Worm (Caenorhabditis elegans) whole organism, mixed stage, embryonic: ENCODE data around the gene C39E9.12.

Source experiments
- ceh-83 ChIP-seq: fragments of 200-800 bp; sonication (Bioruptor generic); optimal IDR thresholded peaks from 2 replicates; lab custom pipeline; 2018; ENCODE audit warnings: mild to moderate bottlenecking, missing genetic modification characterization, missing compliant biosample characterization
- ces-1 ChIP-seq: fragments of 150-350 bp; optimal IDR thresholded peaks from 2 replicates; lab custom pipeline; 2014; ENCODE audit warnings: missing biosample characterization, missing genetic modification reagents, missing genetic modification characterization
- cnd-1 ChIP-seq: fragments of 200-800 bp; sonication (Bioruptor generic); optimal IDR thresholded peaks from 2 replicates; lab custom pipeline; 2018; ENCODE audit warnings: mild to moderate bottlenecking, missing genetic modification characterization, missing compliant biosample characterization
- drap-1 ChIP-seq: fragments of 200-800 bp; sonication (Bioruptor generic); optimal IDR thresholded peaks from 3 replicates; lab custom pipeline; 2018; ENCODE audit warnings: mild to moderate bottlenecking, missing genetic modification characterization, missing compliant biosample characterization
- flh-1 ChIP-seq: fragments of 200-800 bp; sonication (Bioruptor generic); optimal IDR thresholded peaks from 2 replicates; lab custom pipeline; 2018; ENCODE audit warnings: mild to moderate bottlenecking, missing genetic modification characterization, moderate library complexity, missing compliant biosample characterization
- hlh-1 ChIP-seq: fragments of 150-350 bp; optimal IDR thresholded peaks from 2 replicates; lab custom pipeline; 2014; ENCODE audit warnings: missing biosample characterization, missing genetic modification reagents, missing genetic modification characterization
- lsy-2 ChIP-seq: fragments of 150-350 bp; optimal IDR thresholded peaks from 2 replicates; lab custom pipeline; 2014; ENCODE audit warnings: missing biosample characterization, missing genetic modification characterization
- mls-2 ChIP-seq: sonication (generic microtip); optimal IDR thresholded peaks from 2 replicates; lab custom pipeline; 2016; ENCODE audit warnings: mild to moderate bottlenecking, missing genetic modification characterization, moderate library complexity, missing compliant biosample characterization
- nhr-28 ChIP-seq: fragments of 150-350 bp; optimal IDR thresholded peaks from 2 replicates; lab custom pipeline; 2014; ENCODE audit warnings: missing biosample characterization, missing genetic modification characterization
- nhr-76 ChIP-seq: sonication (generic microtip); optimal IDR thresholded peaks from 2 replicates; lab custom pipeline; 2017; ENCODE audit warnings: missing biosample characterization, missing genetic modification characterization
- pha-4 ChIP-seq: fragments of 150-350 bp; optimal IDR thresholded peaks from 2 replicates; lab custom pipeline; 2018; ENCODE audit warnings: missing biosample characterization, missing genetic modification reagents, missing genetic modification characterization
- unc-120 ChIP-seq: sonication (generic microtip); optimal IDR thresholded peaks from 2 replicates; lab custom pipeline; 2017; ENCODE audit warnings: missing genetic modification characterization, missing compliant biosample characterization; ENCODE audit not compliant: poor library complexity, severe bottlenecking

C39E9.12 gene

ce11 chrIV:13127720-13128119 is 33.9 kb downstream of the C39E9.12 start:
- TF ChIP-seq unc-120 (no peak), ces-1 (GFP tag; lab: Kevin White, UChicago) (peak; percentile 55), pha-4 (tag; lab: Kevin White, UChicago) (no peak)

ce11 chrIV:13142254-13142653 is 48.4 kb downstream of the C39E9.12 start, which contains the start of gene spe-43:
spe-43 (minus strand) TSS chrIV:13142354.
- TF ChIP-seq nhr-28 (tag; lab: Kevin White, UChicago) (no peak), cnd-1 (tag; lab: Kevin White, UChicago) (no peak), nhr-76 (tag; lab: Kevin White, UChicago) (no peak), mls-2 (no peak), lsy-2 (tag; lab: Kevin White, UChicago) (no peak), flh-1 (GFP tag; lab: Kevin White, UChicago) (no peak), ces-1 (GFP tag; lab: Kevin White, UChicago) (no peak), drap-1 (GFP tag; lab: Kevin White, UChicago) (no peak), hlh-1 (tag; lab: Kevin White, UChicago) (no peak), ceh-83 (no peak)
